Fruit fly (Drosophila melanogaster): Measurements from ENCODE around the gene CG32212.

Gene CG32212

dm6 chr3L:19516547-19516946, 29.2 kb downstream of the CG32212 start:
- TF ChIP-seq CG17806 (tag; optimal IDR thresholded peaks at IDR 0.05): no peak
- TF ChIP-seq CG4496 (GFP tag; IDR thresholded peaks at IDR 0.05): peak; percentile 85
- peak; percentile 47; the same call in 1 of the 2 replicates for TF ChIP-seq Ets98B (GFP tag; IDR thresholded peaks at IDR 0.05)
- TF ChIP-seq CG34367 (tag; optimal IDR thresholded peaks at IDR 0.05): peak; percentile 28
- TF ChIP-seq Pif1B (GFP tag; optimal IDR thresholded peaks at IDR 0.05): no peak
- TF ChIP-seq EcR (GFP tag; optimal IDR thresholded peaks at IDR 0.05): no peak
- no peak for TF ChIP-seq Snoo (tag; optimal IDR thresholded peaks at IDR 0.05)
- no peak for TF ChIP-seq CG13204 (GFP tag; optimal IDR thresholded peaks at IDR 0.05)
- TF ChIP-seq CG32121 (GFP tag; IDR thresholded peaks at IDR 0.05): peak; percentile 32; the same call in 1 of the 2 replicates
- peak; percentile 3 for TF ChIP-seq CG14655 (GFP tag; optimal IDR thresholded peaks at IDR 0.05)
- TF ChIP-seq CG12605 (GFP tag; IDR thresholded peaks at IDR 0.05): no peak
- peak; percentile 60 for TF ChIP-seq rn (GFP tag; IDR thresholded peaks at IDR 0.05)
- no peak for TF ChIP-seq CG8301 (tag; optimal IDR thresholded peaks at IDR 0.05)
- TF ChIP-seq Pif1A (GFP tag; optimal IDR thresholded peaks at IDR 0.05): peak; percentile 37
- TF ChIP-seq gl (tag; optimal IDR thresholded peaks at IDR 0.05): no peak
- TF ChIP-seq CG15710 (tag; optimal IDR thresholded peaks at IDR 0.05): no peak
- TF ChIP-seq D1 (tag; optimal IDR thresholded peaks at IDR 0.05): peak; percentile 59
- no peak for TF ChIP-seq CG8159 (tag; optimal IDR thresholded peaks at IDR 0.05)
- no peak for TF ChIP-seq CG9948 (tag; optimal IDR thresholded peaks at IDR 0.05)
- no peak for TF ChIP-seq fd96Ca (GFP tag; IDR thresholded peaks at IDR 0.05)
- TF ChIP-seq CG10348 (GFP tag; IDR thresholded peaks at IDR 0.05): no peak

dm6 chr3L:19518232-19518631, 30.9 kb downstream of the CG32212 start, which contains the start of gene Cpr76Ba:
Gene Cpr76Ba (minus strand): TSS chr3L:19518332.
- TF ChIP-seq CG9948 (tag; optimal IDR thresholded peaks at IDR 0.05) (no peak), Pif1A (GFP tag; optimal IDR thresholded peaks at IDR 0.05) (no peak), fd96Ca (GFP tag; IDR thresholded peaks at IDR 0.05) (no peak), CG15710 (tag; optimal IDR thresholded peaks at IDR 0.05) (no peak), CG8301 (tag; optimal IDR thresholded peaks at IDR 0.05) (no peak), Ets98B (GFP tag; IDR thresholded peaks at IDR 0.05) (no peak), CG12605 (GFP tag; IDR thresholded peaks at IDR 0.05) (no peak), Snoo (tag; optimal IDR thresholded peaks at IDR 0.05) (no peak), CG17806 (tag; optimal IDR thresholded peaks at IDR 0.05) (no peak), rn (GFP tag; IDR thresholded peaks at IDR 0.05) (no peak), gl (tag; optimal IDR thresholded peaks at IDR 0.05) (no peak), CG14655 (GFP tag; optimal IDR thresholded peaks at IDR 0.05) (no peak), CG4496 (GFP tag; IDR thresholded peaks at IDR 0.05) (no peak), CG10348 (GFP tag; IDR thresholded peaks at IDR 0.05) (no peak), EcR (GFP tag; optimal IDR thresholded peaks at IDR 0.05) (no peak), D1 (tag; optimal IDR thresholded peaks at IDR 0.05) (no peak), Pif1B (GFP tag; optimal IDR thresholded peaks at IDR 0.05) (no peak), CG34367 (tag; optimal IDR thresholded peaks at IDR 0.05) (no peak), CG13204 (GFP tag; optimal IDR thresholded peaks at IDR 0.05) (no peak), CG8159 (tag; optimal IDR thresholded peaks at IDR 0.05) (no peak)

- TF ChIP-seq CG4496 (GFP tag; IDR thresholded peaks at IDR 0.05) (no peak), CG15710 (tag; optimal IDR thresholded peaks at IDR 0.05) (no peak), CG8159 (tag; optimal IDR thresholded peaks at IDR 0.05) (no peak), Pif1B (GFP tag; optimal IDR thresholded peaks at IDR 0.05) (no peak), CG17806 (tag; optimal IDR thresholded peaks at IDR 0.05) (no peak), CG12605 (GFP tag; IDR thresholded peaks at IDR 0.05) (no peak), CG9948 (tag; optimal IDR thresholded peaks at IDR 0.05) (no peak), Pif1A (GFP tag; optimal IDR thresholded peaks at IDR 0.05) (no peak), rn (GFP tag; IDR thresholded peaks at IDR 0.05) (no peak), fd96Ca (GFP tag; IDR thresholded peaks at IDR 0.05) (no peak), Ets98B (GFP tag; IDR thresholded peaks at IDR 0.05) (no peak), CG14655 (GFP tag; optimal IDR thresholded peaks at IDR 0.05) (no peak), CG8301 (tag; optimal IDR thresholded peaks at IDR 0.05) (no peak), CG10348 (GFP tag; IDR thresholded peaks at IDR 0.05) (no peak), gl (tag; optimal IDR thresholded peaks at IDR 0.05) (no peak), CG34367 (tag; optimal IDR thresholded peaks at IDR 0.05) (no peak), EcR (GFP tag; optimal IDR thresholded peaks at IDR 0.05) (no peak), CG13204 (GFP tag; optimal IDR thresholded peaks at IDR 0.05) (no peak)
These were observed 32.0 kb downstream of the CG32212 start, which contains the start of gene Cpr76Bb for dm6 chr3L:19519349-19519748. Gene Cpr76Bb (plus strand): TSS chr3L:19519649.

dm6 chr3L:19520645-19521044, 33.3 kb downstream of the CG32212 start, which contains the start of gene Cpr76Bc:
Gene Cpr76Bc (plus strand): TSS chr3L:19520945.
- TF ChIP-seq CG12605 (GFP tag; IDR thresholded peaks at IDR 0.05) (no peak), CG8301 (tag; optimal IDR thresholded peaks at IDR 0.05) (no peak), CG8159 (tag; optimal IDR thresholded peaks at IDR 0.05) (no peak), CG15710 (tag; optimal IDR thresholded peaks at IDR 0.05) (no peak), D1 (tag; optimal IDR thresholded peaks at IDR 0.05) (no peak), EcR (GFP tag; optimal IDR thresholded peaks at IDR 0.05) (no peak), CG34367 (tag; optimal IDR thresholded peaks at IDR 0.05) (no peak), Snoo (tag; optimal IDR thresholded peaks at IDR 0.05) (no peak), Pif1A (GFP tag; optimal IDR thresholded peaks at IDR 0.05) (no peak), CG14655 (GFP tag; optimal IDR thresholded peaks at IDR 0.05) (no peak), CG17806 (tag; optimal IDR thresholded peaks at IDR 0.05) (no peak)

dm6 chr3L:19521093-19521492, 33.7 kb downstream of the CG32212 start:
- TF ChIP-seq Pif1A (GFP tag; optimal IDR thresholded peaks at IDR 0.05) (no peak), CG13204 (GFP tag; optimal IDR thresholded peaks at IDR 0.05) (no peak), Pif1B (GFP tag; optimal IDR thresholded peaks at IDR 0.05) (no peak), CG8159 (tag; optimal IDR thresholded peaks at IDR 0.05) (no peak), CG12605 (GFP tag; IDR thresholded peaks at IDR 0.05) (no peak), D1 (tag; optimal IDR thresholded peaks at IDR 0.05) (no peak), CG32121 (GFP tag; IDR thresholded peaks at IDR 0.05) (no peak), gl (tag; optimal IDR thresholded peaks at IDR 0.05) (no peak), rn (GFP tag; IDR thresholded peaks at IDR 0.05) (no peak), CG17806 (tag; optimal IDR thresholded peaks at IDR 0.05) (no peak), CG15710 (tag; optimal IDR thresholded peaks at IDR 0.05) (no peak), CG34367 (tag; optimal IDR thresholded peaks at IDR 0.05) (no peak), fd96Ca (GFP tag; IDR thresholded peaks at IDR 0.05) (no peak)

All from whole organism, pupa.